Worm (Caenorhabditis elegans) whole organism, L4 larva: Measurements from ENCODE around the gene T07F12.1.

ENCODE experiments used
- fos-1 ChIP-seq: fragments of 150-350 bp; optimal IDR thresholded peaks from 2 replicates; lab custom pipeline; 2014; ENCODE audit warnings: missing biosample characterization, missing genetic modification characterization
- nhr-10 ChIP-seq: fragments of 150-350 bp; optimal IDR thresholded peaks from 2 replicates; lab custom pipeline; 2014; ENCODE audit warnings: missing biosample characterization, missing genetic modification characterization
- nhr-76 ChIP-seq: fragments of 150-350 bp; optimal IDR thresholded peaks from 2 replicates; lab custom pipeline; 2014; ENCODE audit warnings: missing biosample characterization, missing genetic modification characterization
- nhr-77 ChIP-seq: fragments of 150-350 bp; optimal IDR thresholded peaks from 2 replicates; lab custom pipeline; 2014; ENCODE audit warnings: missing biosample characterization, missing genetic modification characterization
- zag-1 ChIP-seq: fragments of 150-350 bp; optimal IDR thresholded peaks from 2 replicates; lab custom pipeline; 2014; ENCODE audit warnings: missing biosample characterization, missing genetic modification characterization

- TF ChIP-seq nhr-76 (tag; lab: Kevin White, UChicago): no peak
- TF ChIP-seq nhr-77: no peak
- TF ChIP-seq nhr-10: no peak
- TF ChIP-seq fos-1 (tag; lab: Kevin White, UChicago): no peak
- TF ChIP-seq zag-1 (tag; lab: Kevin White, UChicago): no peak
These were observed 22.0 kb downstream of the T07F12.1 start, which contains the start of gene ifa-4 for ce11 chrX:4915879-4916278.
